Fruit fly (Drosophila melanogaster) whole organism, embryonic: Measurements from ENCODE around the gene CG9706.

Source experiments
- B-H1 ChIP-seq: fragments of 200-800 bp; sonication (Bioruptor generic); IDR thresholded peaks from 3 replicates; pipeline ENCODE4 v1.3.6; 2022; ENCODE audit warnings: missing biosample characterization, missing genetic modification characterization
- CG10147 ChIP-seq: fragments of 200-800 bp; sonication (Bioruptor generic); optimal IDR thresholded peaks from 2 replicates; lab custom pipeline; 2019; ENCODE audit warnings: missing biosample characterization, mild to moderate bottlenecking, missing genetic modification characterization, moderate library complexity
- CG10267 ChIP-seq: fragments of 200-800 bp; sonication (Bioruptor generic); optimal IDR thresholded peaks from 2 replicates; lab custom pipeline; 2018; ENCODE audit warnings: missing biosample characterization, mild to moderate bottlenecking, missing genetic modification characterization, moderate library complexity
- CG10565 ChIP-seq: fragments of 200-800 bp; sonication (Bioruptor generic); optimal IDR thresholded peaks from 3 replicates; lab custom pipeline; 2016; ENCODE audit warnings: missing biosample characterization, mild to moderate bottlenecking, missing genetic modification characterization
- CG11093 ChIP-seq: fragments of 200-800 bp; sonication (Bioruptor generic); IDR thresholded peaks from 3 replicates; pipeline ENCODE4 v1.3.6; 2022; ENCODE audit warnings: missing biosample characterization, missing genetic modification characterization
- CG11504 ChIP-seq: fragments of 200-800 bp; sonication (Bioruptor generic); optimal IDR thresholded peaks from 3 replicates; lab custom pipeline; 2019; ENCODE audit warnings: missing biosample characterization, mild to moderate bottlenecking, missing genetic modification characterization, moderate library complexity
- CG11560 ChIP-seq: fragments of 200-800 bp; sonication (Bioruptor generic); IDR thresholded peaks from 3 replicates; pipeline ENCODE4 v1.3.6; 2022; ENCODE audit warnings: missing biosample characterization, missing genetic modification characterization
- CG12659 ChIP-seq: fragments of 200-800 bp; sonication (Bioruptor generic); optimal IDR thresholded peaks from 3 replicates; lab custom pipeline; 2017; ENCODE audit warnings: mild to moderate bottlenecking, missing biosample characterization, missing genetic modification reagents, missing genetic modification characterization
- CG12744 ChIP-seq: fragments of 200-800 bp; sonication (Bioruptor generic); optimal IDR thresholded peaks from 2 replicates; lab custom pipeline; 2016; ENCODE audit warnings: missing biosample characterization, missing genetic modification characterization
- CG12769 ChIP-seq: fragments of 200-800 bp; sonication (Bioruptor generic); optimal IDR thresholded peaks from 2 replicates; lab custom pipeline; 2019; ENCODE audit warnings: missing biosample characterization, mild to moderate bottlenecking, missing genetic modification characterization, moderate library complexity
- CG13624 ChIP-seq: fragments of 200-800 bp; sonication (Bioruptor generic); optimal IDR thresholded peaks from 2 replicates; lab custom pipeline; 2016; ENCODE audit warnings: missing biosample characterization, missing genetic modification characterization
- CG14860 ChIP-seq: fragments of 200-800 bp; sonication (Bioruptor generic); IDR thresholded peaks from 3 replicates; pipeline ENCODE4 v1.3.6; 2022; ENCODE audit warnings: missing biosample characterization, missing genetic modification characterization; ENCODE audit not compliant: partially characterized antibody
- CG1647 ChIP-seq: fragments of 200-800 bp; sonication (Bioruptor generic); optimal IDR thresholded peaks from 3 replicates; lab custom pipeline; 2016; ENCODE audit warnings: missing biosample characterization, missing genetic modification characterization
- CG18599 ChIP-seq: fragments of 200-800 bp; sonication (Bioruptor generic); optimal IDR thresholded peaks from 3 replicates; lab custom pipeline; 2017; ENCODE audit warnings: missing biosample characterization, missing genetic modification characterization, mild to moderate bottlenecking, moderate library complexity, missing genetic modification reagents
- CG2199 ChIP-seq: fragments of 200-800 bp; sonication (Bioruptor generic); IDR thresholded peaks from 3 replicates; pipeline ENCODE4 v1.3.6; 2022; ENCODE audit warnings: missing biosample characterization, missing genetic modification characterization
- CG2202 ChIP-seq: fragments of 200-800 bp; sonication (Bioruptor generic); optimal IDR thresholded peaks from 2 replicates; lab custom pipeline; 2018; ENCODE audit warnings: missing biosample characterization, mild to moderate bottlenecking, missing genetic modification characterization
- CG30403 ChIP-seq: fragments of 200-800 bp; sonication (Bioruptor generic); optimal IDR thresholded peaks from 3 replicates; lab custom pipeline; 2016; ENCODE audit warnings: missing biosample characterization, missing genetic modification characterization
- CG6683 ChIP-seq: fragments of 200-800 bp; sonication (Bioruptor generic); optimal IDR thresholded peaks from 2 replicates; lab custom pipeline; 2017; ENCODE audit warnings: missing biosample characterization, mild to moderate bottlenecking, missing genetic modification characterization, missing genetic modification reagents
- CG7357 ChIP-seq: fragments of 200-800 bp; sonication (Bioruptor generic); IDR thresholded peaks from 3 replicates; pipeline ENCODE4 v1.3.6; 2022; ENCODE audit warnings: missing biosample characterization, missing genetic modification characterization
- CG7786 ChIP-seq: fragments of 200-800 bp; sonication (Bioruptor generic); optimal IDR thresholded peaks from 2 replicates; lab custom pipeline; 2016; ENCODE audit warnings: missing biosample characterization, missing genetic modification characterization
- CG9437 ChIP-seq: fragments of 200-800 bp; sonication (Bioruptor generic); optimal IDR thresholded peaks from 2 replicates; lab custom pipeline; 2018; ENCODE audit warnings: missing biosample characterization, mild to moderate bottlenecking, missing genetic modification characterization
- CG9727 ChIP-seq: fragments of 200-800 bp; sonication (Bioruptor generic); optimal IDR thresholded peaks from 3 replicates; lab custom pipeline; 2017; ENCODE audit warnings: missing biosample characterization, mild to moderate bottlenecking, missing genetic modification characterization
- CTCF ChIP-seq: fragments of 200-800 bp; sonication (Bioruptor generic); optimal IDR thresholded peaks from 2 replicates; lab custom pipeline; 2017; ENCODE audit warnings: missing biosample characterization, mild to moderate bottlenecking, missing genetic modification characterization, moderate library complexity
- D19B ChIP-seq: fragments of 200-800 bp; sonication (Bioruptor generic); optimal IDR thresholded peaks from 2 replicates; lab custom pipeline; 2017; ENCODE audit warnings: missing biosample characterization, mild to moderate bottlenecking, missing genetic modification characterization
- Dip3 ChIP-seq: fragments of 200-800 bp; sonication (Bioruptor generic); optimal IDR thresholded peaks from 3 replicates; lab custom pipeline; 2016; ENCODE audit warnings: missing biosample characterization, missing genetic modification characterization
- Ets97D ChIP-seq: fragments of 200-800 bp; sonication (Bioruptor generic); optimal IDR thresholded peaks from 3 replicates; lab custom pipeline; 2016; ENCODE audit warnings: missing biosample characterization, missing genetic modification characterization
- Fer1 ChIP-seq: fragments of 200-800 bp; sonication (Bioruptor generic); optimal IDR thresholded peaks from 2 replicates; lab custom pipeline; 2017; ENCODE audit warnings: missing biosample characterization, mild to moderate bottlenecking, missing genetic modification characterization
- Gug ChIP-seq: fragments of 200-800 bp; sonication (Bioruptor generic); IDR thresholded peaks from 4 replicates; pipeline ENCODE4 v1.3.6; 2022; ENCODE audit warnings: missing biosample characterization, missing genetic modification characterization
- HmgZ ChIP-seq: fragments of 200-800 bp; sonication (Bioruptor generic); optimal IDR thresholded peaks from 2 replicates; lab custom pipeline; 2018; ENCODE audit warnings: missing biosample characterization, mild to moderate bottlenecking, missing genetic modification characterization
- Hmx ChIP-seq: fragments of 200-800 bp; sonication (Bioruptor generic); optimal IDR thresholded peaks from 2 replicates; lab custom pipeline; 2016; ENCODE audit warnings: missing biosample characterization, missing genetic modification characterization
- Jarid2 ChIP-seq: fragments of 200-800 bp; sonication (Bioruptor generic); optimal IDR thresholded peaks from 3 replicates; lab custom pipeline; 2017; ENCODE audit warnings: mild to moderate bottlenecking, missing biosample characterization, missing genetic modification reagents, missing genetic modification characterization
- NfI ChIP-seq: fragments of 200-800 bp; sonication (Bioruptor generic); optimal IDR thresholded peaks from 3 replicates; lab custom pipeline; 2018; ENCODE audit warnings: missing biosample characterization, mild to moderate bottlenecking, missing genetic modification characterization, moderate library complexity
- Oli ChIP-seq: fragments of 200-800 bp; sonication (Bioruptor generic); optimal IDR thresholded peaks from 2 replicates; lab custom pipeline; 2018; ENCODE audit warnings: missing biosample characterization, mild to moderate bottlenecking, missing genetic modification characterization, moderate library complexity
- Xbp1 ChIP-seq: fragments of 200-800 bp; sonication (Bioruptor generic); optimal IDR thresholded peaks from 3 replicates; lab custom pipeline; 2016; ENCODE audit warnings: missing biosample characterization, mild to moderate bottlenecking, missing genetic modification characterization
- YL-1 ChIP-seq: fragments of 200-800 bp; sonication (Bioruptor generic); optimal IDR thresholded peaks from 3 replicates; lab custom pipeline; 2017; ENCODE audit warnings: missing biosample characterization, mild to moderate bottlenecking, missing genetic modification characterization
- bsh ChIP-seq, 2 experiments: fragments of 200-800 bp; sonication (Bioruptor generic); optimal IDR thresholded peaks; 2 replicates each; lab custom pipeline; 2017 to 2018; ENCODE audit warnings: mild to moderate bottlenecking in 2 of 2, missing biosample characterization in 2 of 2, missing genetic modification characterization in 2 of 2, moderate library complexity in 1 of 2
- chn ChIP-seq: fragments of 200-800 bp; sonication (Bioruptor generic); optimal IDR thresholded peaks from 2 replicates; lab custom pipeline; 2016; ENCODE audit warnings: missing biosample characterization, missing genetic modification characterization
- crol ChIP-seq: fragments of 200-800 bp; sonication (Bioruptor generic); IDR thresholded peaks from 2 replicates; pipeline ENCODE4 v1.3.6; 2022; ENCODE audit warnings: missing biosample characterization, missing genetic modification characterization
- crp ChIP-seq, 2 experiments: fragments of 200-800 bp; sonication (Bioruptor generic); optimal IDR thresholded peaks; 2 replicates in 1 of 2; 3 replicates in 1 of 2; lab custom pipeline; 2017; ENCODE audit warnings: missing biosample characterization in 2 of 2, missing genetic modification characterization in 2 of 2, mild to moderate bottlenecking in 1 of 2, moderate library complexity in 1 of 2
- dmrt11E ChIP-seq: fragments of 200-800 bp; sonication (Bioruptor generic); optimal IDR thresholded peaks from 3 replicates; lab custom pipeline; 2018; ENCODE audit warnings: missing biosample characterization, mild to moderate bottlenecking, missing genetic modification characterization, moderate library complexity
- emc ChIP-seq: fragments of 200-800 bp; sonication (Bioruptor generic); optimal IDR thresholded peaks from 2 replicates; lab custom pipeline; 2016; ENCODE audit warnings: missing biosample characterization, missing genetic modification characterization
- ems ChIP-seq: fragments of 200-800 bp; sonication (Bioruptor generic); optimal IDR thresholded peaks from 3 replicates; lab custom pipeline; 2016; ENCODE audit warnings: missing biosample characterization, missing genetic modification characterization
- pan ChIP-seq, 4 experiments: fragments of >200 bp in 3 of 4; fragments of 200-800 bp in 1 of 4; sonication (Bioruptor generic) in 1 of 4; optimal IDR thresholded peaks in 3 of 4; IDR thresholded peaks in 1 of 4; 2 replicates each; pipeline versions ENCODE4 v1.3.6 to Lab custom; 2017 to 2022; ENCODE audit warnings: missing biosample characterization in 2 of 4, missing genetic modification characterization in 2 of 4, mixed read lengths in 1 of 4
- psq ChIP-seq: fragments of 200-800 bp; sonication (Bioruptor generic); optimal IDR thresholded peaks from 2 replicates; lab custom pipeline; 2017; ENCODE audit warnings: missing biosample characterization, missing genetic modification characterization
- repo ChIP-seq: fragments of 200-800 bp; sonication (Bioruptor generic); optimal IDR thresholded peaks from 2 replicates; lab custom pipeline; 2016; ENCODE audit warnings: missing biosample characterization, missing genetic modification characterization
- slp2 ChIP-seq: fragments of 200-800 bp; sonication (Bioruptor generic); optimal IDR thresholded peaks from 2 replicates; lab custom pipeline; 2016; ENCODE audit warnings: missing biosample characterization, missing genetic modification characterization
- so ChIP-seq: fragments of 200-800 bp; sonication (Bioruptor generic); IDR thresholded peaks from 3 replicates; pipeline ENCODE4 v1.3.6; 2022; ENCODE audit warnings: missing biosample characterization, missing genetic modification characterization
- unpg ChIP-seq: fragments of 200-800 bp; sonication (Bioruptor generic); optimal IDR thresholded peaks from 3 replicates; lab custom pipeline; 2018; ENCODE audit warnings: missing biosample characterization, mild to moderate bottlenecking, missing genetic modification characterization, moderate library complexity

CG9706 gene

DNA sequence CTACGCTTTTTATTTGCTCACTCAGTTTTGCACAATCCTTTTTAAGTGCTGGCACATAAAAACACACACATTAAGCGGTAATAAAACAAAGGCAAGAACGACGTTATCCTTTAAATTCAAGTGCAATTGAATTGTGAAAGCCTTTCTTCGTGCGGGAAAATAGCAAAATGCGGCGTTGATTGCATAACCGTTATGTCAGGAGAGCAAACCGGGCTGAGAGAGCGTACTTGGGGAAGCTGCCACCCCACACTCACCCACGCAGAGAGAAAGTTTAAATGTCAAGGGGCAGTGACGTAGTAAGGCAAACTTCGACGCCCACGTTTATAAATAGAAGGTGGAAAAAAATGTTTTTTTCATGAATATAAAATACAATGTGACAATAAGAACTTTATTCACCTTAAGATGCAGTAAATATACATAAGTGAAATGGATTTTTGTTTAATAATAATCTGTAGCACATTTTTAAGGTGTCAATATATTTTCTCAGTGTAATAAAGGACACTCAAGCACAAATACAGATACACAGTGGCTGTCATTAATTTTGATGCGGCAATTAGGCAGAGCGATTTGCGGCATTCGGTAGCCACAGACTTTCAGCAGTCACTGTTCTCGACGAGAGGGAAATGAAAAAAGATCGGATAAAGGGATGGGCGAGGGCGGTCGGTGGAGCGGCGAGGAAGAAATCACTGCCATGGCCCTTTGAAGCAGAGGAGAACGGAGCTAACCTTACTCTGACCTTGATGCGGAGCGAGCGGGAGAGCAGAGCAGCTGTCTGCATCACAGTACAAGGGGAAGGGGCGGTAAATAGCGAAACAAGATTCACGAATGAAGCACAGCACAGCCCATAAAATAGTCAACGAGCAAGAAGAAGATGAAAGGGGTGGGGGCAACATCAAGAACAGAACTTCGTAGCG is 23.3 kb downstream of the CG9706 start:
- peak; percentile 53 for TF ChIP-seq CG10147
- no peak for TF ChIP-seq CG1647 (GFP tag; lab: Kevin White, UChicago)
- TF ChIP-seq CG18599 (GFP tag; lab: Kevin White, UChicago), result peak; percentile 87
- TF ChIP-seq Xbp1 (GFP tag; lab: Kevin White, UChicago), result peak; percentile 16
- peak; percentile 59 for TF ChIP-seq Dip3 (GFP tag; lab: Kevin White, UChicago)
- TF ChIP-seq slp2 (GFP tag; lab: Kevin White, UChicago), result peak; percentile 29
- TF ChIP-seq CG10565 (GFP tag; lab: Kevin White, UChicago), result no peak
- peak; percentile 36 for TF ChIP-seq Oli (tag; lab: Kevin White, UChicago)
- TF ChIP-seq Ets97D, result no peak
- peak; percentile 9 for TF ChIP-seq CG12744 (GFP tag; lab: Kevin White, UChicago)
- no peak for TF ChIP-seq pan (optimal IDR thresholded peaks at IDR 0.05; lab: Kevin White, UChicago)
- no peak for TF ChIP-seq pan (GFP tag; optimal IDR thresholded peaks at IDR 0.05 in 1 of 2, IDR thresholded peaks at IDR 0.05 in 1 of 2)
- no peak for TF ChIP-seq repo (GFP tag; lab: Kevin White, UChicago)
- no peak for TF ChIP-seq Jarid2 (GFP tag; lab: Kevin White, UChicago)
- TF ChIP-seq NfI, result peak; percentile 24
- TF ChIP-seq CG9437 (GFP tag; lab: Kevin White, UChicago), result no peak
- TF ChIP-seq Hmx (GFP tag; lab: Kevin White, UChicago), result peak; percentile 22
- TF ChIP-seq B-H1 (GFP tag; lab: Robert Waterston, UW), result no peak
- peak; percentile 40 for TF ChIP-seq CG30403 (GFP tag; lab: Kevin White, UChicago)
- TF ChIP-seq crp (GFP tag; optimal IDR thresholded peaks at IDR 0.05; lab: Kevin White, UChicago), result no peak
- peak; percentile 44 for TF ChIP-seq CG2202 (tag; lab: Kevin White, UChicago)
- peak; percentile 13 for TF ChIP-seq CG10267 (tag; lab: Kevin White, UChicago)
- 0 out of 3 replicates have a peak, but pooled peaks have one; percentile 54 for TF ChIP-seq so
- TF ChIP-seq CG14860 (GFP tag; lab: Robert Waterston, UW), result no peak
- peak; percentile 67 for TF ChIP-seq unpg (GFP tag; lab: Kevin White, UChicago)
- TF ChIP-seq bsh (GFP tag; optimal IDR thresholded peaks at IDR 0.05; lab: Kevin White, UChicago), result peak; percentile 6 to 67
- TF ChIP-seq HmgZ (tag; lab: Kevin White, UChicago), result peak; percentile 26
- TF ChIP-seq emc (GFP tag; lab: Kevin White, UChicago), result no peak
- TF ChIP-seq CG13624 (GFP tag; lab: Kevin White, UChicago), result peak; percentile 61
- TF ChIP-seq crol (GFP tag; lab: Robert Waterston, UW), result peak; percentile 93
- TF ChIP-seq CTCF (GFP tag; lab: Kevin White, UChicago), result no peak
- TF ChIP-seq CG11504 (tag; lab: Kevin White, UChicago), result peak; percentile 58
- TF ChIP-seq dmrt11E (tag; lab: Kevin White, UChicago), result no peak
- TF ChIP-seq Gug, result 0 out of 4 replicates have a peak, but pooled peaks have one; percentile 31
- TF ChIP-seq psq (GFP tag; lab: Kevin White, UChicago), result no peak
- TF ChIP-seq Fer1, result peak; percentile 75
- peak; percentile 46 for TF ChIP-seq CG9727 (GFP tag; lab: Kevin White, UChicago)
- TF ChIP-seq CG11560, result no peak
- TF ChIP-seq CG2199, result no peak
- TF ChIP-seq chn, result peak; percentile 37
- no peak for TF ChIP-seq D19B
- peak; percentile 12 for TF ChIP-seq CG12659 (GFP tag; lab: Kevin White, UChicago)
- TF ChIP-seq YL-1 (GFP tag; lab: Kevin White, UChicago), result no peak
- TF ChIP-seq CG7786 (GFP tag; lab: Kevin White, UChicago), result peak; percentile 37
- TF ChIP-seq CG11093 (GFP tag; lab: Robert Waterston, UW), result 0 out of 3 replicates have a peak, but pooled peaks have one; percentile 20
- 0 out of 3 replicates have a peak, but pooled peaks have one; percentile 24 for TF ChIP-seq CG7357 (GFP tag; lab: Robert Waterston, UW)
- peak; percentile 37 for TF ChIP-seq CG12769 (tag; lab: Kevin White, UChicago)
- no peak for TF ChIP-seq ems (GFP tag; lab: Kevin White, UChicago)
- TF ChIP-seq CG6683 (GFP tag; lab: Kevin White, UChicago), result peak; percentile 50
